Worm (Caenorhabditis elegans): ENCODE data around the gene cnd-1.

Gene cnd-1

DNA sequence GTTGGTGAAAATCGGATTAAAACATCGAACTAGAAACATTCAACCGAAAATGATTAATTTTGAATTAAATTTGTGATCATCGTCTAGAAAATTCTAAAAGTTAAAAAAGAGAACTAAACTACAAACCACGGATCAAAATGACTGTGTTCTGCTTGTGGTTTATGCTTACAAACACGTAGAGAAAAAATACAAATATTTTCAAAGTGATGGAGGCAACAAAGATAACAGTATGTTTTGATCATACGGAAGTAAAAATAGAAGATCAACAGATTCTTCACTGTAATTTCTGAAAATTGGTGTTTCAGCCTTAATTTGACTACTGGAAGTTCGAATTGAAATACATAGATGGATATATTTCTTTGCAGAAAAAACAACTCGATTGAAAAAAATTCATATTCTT, 41.1 kb downstream of the cnd-1 start:
- TF ChIP-seq elt-1 (tag; optimal IDR thresholded peaks at IDR 0.05) (no peak), crh-2 (tag; optimal IDR thresholded peaks at IDR 0.05) (no peak), mab-5 (tag; optimal IDR thresholded peaks at IDR 0.05) (no peak), F13H6.1 (tag; optimal IDR thresholded peaks at IDR 0.05) (no peak), dmd-4 (tag; optimal IDR thresholded peaks at IDR 0.05) (no peak), blmp-1 (tag; optimal IDR thresholded peaks at IDR 0.05; ENCODE audit: insufficient read depth) (no peak), gmeb-1 (tag; optimal IDR thresholded peaks at IDR 0.05) (no peak), egl-27 (tag; optimal IDR thresholded peaks at IDR 0.05) (no peak), sma-9 (GFP tag; optimal IDR thresholded peaks at IDR 0.05) (no peak), sma-9 (tag; optimal IDR thresholded peaks at IDR 0.05) (no peak)

DNA sequence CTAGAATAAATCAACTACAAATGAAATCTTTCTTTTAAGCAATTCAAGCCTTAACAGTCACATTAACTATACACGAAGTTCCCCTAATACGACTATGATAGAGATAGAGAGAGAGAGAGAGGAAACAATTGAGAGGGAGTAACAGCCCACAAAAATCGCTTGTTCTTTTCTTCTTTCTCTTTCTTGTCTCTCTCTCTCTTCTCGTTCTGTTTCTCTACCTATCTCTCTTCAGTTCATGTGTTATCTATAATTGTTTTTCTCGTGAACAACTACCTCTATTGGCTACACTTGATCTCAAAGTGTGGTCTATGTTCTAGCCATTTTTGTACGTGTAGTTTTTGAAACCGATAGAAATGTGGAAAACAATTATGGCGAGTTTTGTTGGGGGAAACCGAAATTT, 41.8 kb downstream of the cnd-1 start:
- TF ChIP-seq sma-9 (GFP tag; optimal IDR thresholded peaks at IDR 0.05), result peak; percentile 80
- TF ChIP-seq sma-9 (tag; optimal IDR thresholded peaks at IDR 0.05), result no peak
- peak; percentile 51 for TF ChIP-seq egl-27 (tag; optimal IDR thresholded peaks at IDR 0.05)
- TF ChIP-seq unc-62 (GFP tag; optimal IDR thresholded peaks at IDR 0.05), result no peak
- TF ChIP-seq F13H6.1 (tag; optimal IDR thresholded peaks at IDR 0.05), result peak; percentile 54
- TF ChIP-seq sma-3 (GFP tag; optimal IDR thresholded peaks at IDR 0.05), result peak; percentile 63
- peak; percentile 55 for TF ChIP-seq lin-13 (GFP tag; optimal IDR thresholded peaks at IDR 0.05)
- TF ChIP-seq lsy-2 (tag; optimal IDR thresholded peaks at IDR 0.05), result peak; percentile 7 to 51
- no peak for TF ChIP-seq peb-1 (tag; optimal IDR thresholded peaks at IDR 0.05)
- TF ChIP-seq skn-1 (tag; optimal IDR thresholded peaks at IDR 0.05), result no peak
- peak; percentile 54 for TF ChIP-seq gmeb-1 (tag; optimal IDR thresholded peaks at IDR 0.05)
- TF ChIP-seq blmp-1 (tag; optimal IDR thresholded peaks at IDR 0.05; ENCODE audit: insufficient read depth), result peak; percentile 70
- TF ChIP-seq nhr-21 (tag; optimal IDR thresholded peaks at IDR 0.05), result peak; percentile 55
- TF ChIP-seq ztf-11 (tag; optimal IDR thresholded peaks at IDR 0.05), result no peak
- TF ChIP-seq ztf-4 (tag; optimal IDR thresholded peaks at IDR 0.05), result peak; percentile 51
- TF ChIP-seq fos-1 (tag; optimal IDR thresholded peaks at IDR 0.05), result peak; percentile 85
- TF ChIP-seq nhr-23 (tag; optimal IDR thresholded peaks at IDR 0.05), result no peak
- TF ChIP-seq nhr-129 (tag; optimal IDR thresholded peaks at IDR 0.05), result peak; percentile 80
- TF ChIP-seq alr-1 (tag; optimal IDR thresholded peaks at IDR 0.05), result no peak
- TF ChIP-seq C34F6.9 (tag; optimal IDR thresholded peaks at IDR 0.05), result peak; percentile 74
- peak; percentile 92 for TF ChIP-seq nhr-25 (tag; optimal IDR thresholded peaks at IDR 0.05)
- no peak for TF ChIP-seq nhr-77 (tag; optimal IDR thresholded peaks at IDR 0.05)
- TF ChIP-seq nhr-237 (tag; optimal IDR thresholded peaks at IDR 0.05), result no peak
- no peak for TF ChIP-seq ceh-82 (tag; optimal IDR thresholded peaks at IDR 0.05)
- peak; percentile 86 for TF ChIP-seq crh-2 (tag; optimal IDR thresholded peaks at IDR 0.05)
- TF ChIP-seq zag-1 (tag; optimal IDR thresholded peaks at IDR 0.05), result no peak
- TF ChIP-seq snpc-4 (tag; optimal IDR thresholded peaks at IDR 0.05), result no peak
- peak; percentile 71 for TF ChIP-seq nhr-6 (tag; optimal IDR thresholded peaks at IDR 0.05)
- peak; percentile 45 for TF ChIP-seq unc-55 (GFP tag; optimal IDR thresholded peaks at IDR 0.05)

DNA sequence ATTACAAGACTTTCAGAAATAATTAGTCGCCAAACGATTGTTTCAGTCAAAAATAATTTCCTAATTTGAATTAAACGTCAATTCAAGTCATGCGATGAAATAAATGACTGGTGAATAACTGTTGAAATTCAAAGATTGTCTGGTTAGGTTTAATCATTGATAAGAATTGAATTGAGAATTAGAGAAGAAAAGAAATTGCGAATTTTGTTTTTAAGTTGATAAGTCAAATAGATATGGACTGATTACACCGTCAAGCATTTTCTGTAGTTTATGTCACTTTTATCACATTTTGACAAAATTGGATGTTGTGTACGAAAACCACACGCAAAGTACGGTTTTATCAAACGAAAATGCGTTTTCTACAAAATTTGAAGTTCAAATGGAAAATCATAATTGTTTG, 43.2 kb downstream of the cnd-1 start:
- no peak for TF ChIP-seq dmd-4 (tag; optimal IDR thresholded peaks at IDR 0.05)
- TF ChIP-seq nhr-25 (tag; optimal IDR thresholded peaks at IDR 0.05), result peak; percentile 53
- peak; percentile 25 for TF ChIP-seq nhr-21 (tag; optimal IDR thresholded peaks at IDR 0.05)
- TF ChIP-seq nhr-77 (tag; optimal IDR thresholded peaks at IDR 0.05), result no peak
- no peak for TF ChIP-seq unc-55 (GFP tag; optimal IDR thresholded peaks at IDR 0.05)
- peak in 1 of 2 experiments; percentile 28 for TF ChIP-seq lsy-2 (tag; optimal IDR thresholded peaks at IDR 0.05)
- TF ChIP-seq aly-2 (tag; optimal IDR thresholded peaks at IDR 0.05), result no peak
- peak; percentile 69 for TF ChIP-seq sma-9 (GFP tag; optimal IDR thresholded peaks at IDR 0.05)
- TF ChIP-seq sma-9 (tag; optimal IDR thresholded peaks at IDR 0.05), result no peak
- no peak for TF ChIP-seq ztf-11 (tag; optimal IDR thresholded peaks at IDR 0.05)
- peak; percentile 88 for TF ChIP-seq crh-2 (tag; optimal IDR thresholded peaks at IDR 0.05)
- TF ChIP-seq nhr-129 (tag; optimal IDR thresholded peaks at IDR 0.05), result peak; percentile 30
- TF ChIP-seq nhr-237 (tag; optimal IDR thresholded peaks at IDR 0.05), result no peak
- TF ChIP-seq gmeb-1 (tag; optimal IDR thresholded peaks at IDR 0.05), result peak; percentile 58
- TF ChIP-seq F13H6.1 (tag; optimal IDR thresholded peaks at IDR 0.05), result peak; percentile 1
- TF ChIP-seq alr-1 (tag; optimal IDR thresholded peaks at IDR 0.05), result no peak
- peak; percentile 97 for TF ChIP-seq fos-1 (tag; optimal IDR thresholded peaks at IDR 0.05)
- no peak for TF ChIP-seq sem-4 (tag; optimal IDR thresholded peaks at IDR 0.05)
- no peak for TF ChIP-seq lin-13 (GFP tag; optimal IDR thresholded peaks at IDR 0.05)
- peak; percentile 14 for TF ChIP-seq C34F6.9 (tag; optimal IDR thresholded peaks at IDR 0.05)
- TF ChIP-seq sma-3 (GFP tag; optimal IDR thresholded peaks at IDR 0.05), result peak; percentile 44

DNA sequence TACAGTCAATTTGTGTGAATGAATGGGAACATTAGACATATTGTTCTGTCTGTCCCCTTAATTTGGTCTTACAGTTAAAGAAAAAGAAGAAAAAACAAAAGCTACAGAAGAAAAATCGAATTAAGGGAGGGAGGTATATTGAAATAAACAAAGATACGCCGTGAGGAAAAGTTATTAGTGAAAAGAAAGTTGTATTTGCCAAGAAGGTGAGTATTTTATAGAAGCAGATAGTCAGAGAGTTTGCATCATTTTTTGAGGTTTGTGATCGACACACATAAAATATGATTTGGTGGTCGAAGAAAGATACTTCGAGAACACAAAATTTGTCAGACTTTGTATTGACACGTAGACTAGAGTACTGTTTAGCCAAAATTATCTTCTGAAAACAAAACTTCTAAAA, 44.1 kb downstream of the cnd-1 start:
- TF ChIP-seq sma-9 (GFP tag; optimal IDR thresholded peaks at IDR 0.05) (peak; percentile 49), sma-9 (tag; optimal IDR thresholded peaks at IDR 0.05) (no peak), F13H6.1 (tag; optimal IDR thresholded peaks at IDR 0.05) (no peak), elt-3 (tag; optimal IDR thresholded peaks at IDR 0.05) (no peak), nhr-23 (tag; optimal IDR thresholded peaks at IDR 0.05) (no peak), unc-55 (GFP tag; optimal IDR thresholded peaks at IDR 0.05) (no peak), nhr-25 (tag; optimal IDR thresholded peaks at IDR 0.05) (peak; percentile 43), snpc-4 (tag; optimal IDR thresholded peaks at IDR 0.05) (no peak), ztf-4 (tag; optimal IDR thresholded peaks at IDR 0.05) (no peak), ZK546.5 (tag; optimal IDR thresholded peaks at IDR 0.05) (no peak), Y55F3AM.14 (GFP tag; optimal IDR thresholded peaks at IDR 0.05) (no peak), nhr-129 (tag; optimal IDR thresholded peaks at IDR 0.05) (peak; percentile 91), nhr-6 (tag; optimal IDR thresholded peaks at IDR 0.05) (no peak), ztf-1 (GFP tag; conservative IDR thresholded peaks at IDR 0.05) (no peak), sem-4 (tag; optimal IDR thresholded peaks at IDR 0.05) (no peak), crh-2 (tag; optimal IDR thresholded peaks at IDR 0.05) (peak; percentile 24), nhr-12 (tag; optimal IDR thresholded peaks at IDR 0.05) (no peak), gmeb-1 (tag; optimal IDR thresholded peaks at IDR 0.05) (peak; percentile 32), blmp-1 (tag; optimal IDR thresholded peaks at IDR 0.05; ENCODE audit: insufficient read depth) (peak; percentile 14), fos-1 (tag; optimal IDR thresholded peaks at IDR 0.05) (peak; percentile 60)
